Worm (Caenorhabditis elegans) whole organism, young adult: ENCODE results near the gene mltn-13.
A peak's percentile ranks its signal among the peaks of the same experiment; 100 is the strongest.

ENCODE experiments used
- B0336.3 ChIP-seq: fragments of 200-800 bp; sonication (Bioruptor generic); IDR thresholded peaks from 2 replicates; pipeline ENCODE4 v1.3.6; 2022; ENCODE audit warnings: missing genetic modification characterization, missing compliant biosample characterization
- D2030.7 ChIP-seq: fragments of 200-800 bp; sonication (Bioruptor generic); IDR thresholded peaks from 2 replicates; pipeline ENCODE4 v1.3.6; 2022; ENCODE audit warnings: missing genetic modification reagents, missing genetic modification characterization, missing compliant biosample characterization
- F22D6.2 ChIP-seq: sonication (generic microtip); optimal IDR thresholded peaks from 2 replicates; lab custom pipeline; 2016; ENCODE audit warnings: mild to moderate bottlenecking, missing genetic modification characterization, missing compliant biosample characterization
- F37B4.10 ChIP-seq: fragments of 200-800 bp; sonication (Bioruptor generic); IDR thresholded peaks from 2 replicates; pipeline ENCODE4 v1.3.6; 2022; ENCODE audit warnings: missing genetic modification characterization, missing compliant biosample characterization
- F57A8.1 ChIP-seq: fragments of 200-800 bp; sonication (Bioruptor generic); optimal IDR thresholded peaks from 2 replicates; lab custom pipeline; 2018; ENCODE audit warnings: mild to moderate bottlenecking, missing genetic modification characterization, moderate library complexity, missing compliant biosample characterization
- F57C9.4 ChIP-seq: sonication (generic microtip); optimal IDR thresholded peaks from 2 replicates; lab custom pipeline; 2017; ENCODE audit warnings: mild to moderate bottlenecking, missing genetic modification characterization, missing compliant biosample characterization
- K11D2.4 ChIP-seq: fragments of 200-800 bp; sonication (Bioruptor generic); IDR thresholded peaks from 2 replicates; pipeline ENCODE4 v1.3.6; 2022; ENCODE audit warnings: missing genetic modification reagents, missing genetic modification characterization, missing compliant biosample characterization
- K12H6.12 ChIP-seq: fragments of 200-800 bp; sonication (Bioruptor generic); optimal IDR thresholded peaks from 2 replicates; lab custom pipeline; 2018; ENCODE audit warnings: mild to moderate bottlenecking, missing genetic modification characterization, missing compliant biosample characterization
- Y53F4B.3 ChIP-seq: fragments of 200-800 bp; sonication (Bioruptor generic); IDR thresholded peaks from 2 replicates; pipeline ENCODE4 v1.3.6; 2022; ENCODE audit warnings: missing genetic modification reagents, missing genetic modification characterization, missing compliant biosample characterization
- Y56A3A.18 ChIP-seq: fragments of 200-800 bp; sonication (Bioruptor generic); IDR thresholded peaks from 2 replicates; pipeline ENCODE4 v1.3.6; 2022; ENCODE audit warnings: missing genetic modification reagents, missing genetic modification characterization, missing compliant biosample characterization
- Y67H2A.10 ChIP-seq: fragments of 200-800 bp; sonication (Bioruptor generic); conservative IDR thresholded peaks from 2 replicates; pipeline ENCODE4 v1.3.6; 2022; ENCODE audit warnings: missing genetic modification reagents, missing genetic modification characterization, missing compliant biosample characterization
- Y79H2A.3 ChIP-seq: fragments of 200-800 bp; sonication (Bioruptor generic); conservative IDR thresholded peaks from 2 replicates; pipeline ENCODE4 v1.3.6; 2022; ENCODE audit warnings: missing genetic modification reagents, missing genetic modification characterization, missing compliant biosample characterization
- aptf-2 ChIP-seq: fragments of 200-800 bp; sonication (Bioruptor generic); conservative IDR thresholded peaks from 2 replicates; pipeline ENCODE4 v1.3.6; 2022; ENCODE audit warnings: missing genetic modification reagents, missing genetic modification characterization, missing compliant biosample characterization
- aptf-3 ChIP-seq: fragments of 200-800 bp; sonication (Bioruptor generic); IDR thresholded peaks from 2 replicates; pipeline ENCODE4 v1.3.6; 2022; ENCODE audit warnings: missing genetic modification characterization, missing compliant biosample characterization
- attf-5 ChIP-seq: fragments of 200-800 bp; sonication (Bioruptor generic); optimal IDR thresholded peaks from 2 replicates; lab custom pipeline; 2018; ENCODE audit warnings: mild to moderate bottlenecking, missing genetic modification characterization, missing compliant biosample characterization
- cebp-1 ChIP-seq, 2 experiments: fragments of 200-800 bp in 1 of 2; sonication (Bioruptor generic) in 1 of 2; sonication (generic microtip) in 1 of 2; IDR thresholded peaks in 1 of 2; optimal IDR thresholded peaks in 1 of 2; 2 replicates each; pipeline versions ENCODE4 v1.3.6 to Lab custom; 2017 to 2022; ENCODE audit warnings: missing compliant biosample characterization in 2 of 2, missing genetic modification characterization in 2 of 2, mild to moderate bottlenecking in 1 of 2, missing genetic modification reagents in 1 of 2, moderate library complexity in 1 of 2
- cebp-2 ChIP-seq: fragments of 200-800 bp; sonication (Bioruptor generic); IDR thresholded peaks from 2 replicates; pipeline ENCODE4 v1.3.6; 2022; ENCODE audit warnings: missing genetic modification characterization, missing compliant biosample characterization
- chd-7 ChIP-seq: sonication (generic microtip); optimal IDR thresholded peaks from 2 replicates; lab custom pipeline; 2016; ENCODE audit warnings: mild to moderate bottlenecking, missing genetic modification characterization, moderate library complexity, missing compliant biosample characterization
- die-1 ChIP-seq: sonication (generic microtip); optimal IDR thresholded peaks from 2 replicates; lab custom pipeline; 2016; ENCODE audit warnings: missing genotype, mild to moderate bottlenecking, missing genetic modification characterization, missing compliant biosample characterization
- egrh-3 ChIP-seq: fragments of 200-800 bp; sonication (Bioruptor generic); IDR thresholded peaks from 2 replicates; pipeline ENCODE4 v1.3.6; 2022; ENCODE audit warnings: missing genetic modification reagents, missing genetic modification characterization, missing compliant biosample characterization
- ekl-4 ChIP-seq: fragments of 200-800 bp; sonication (Bioruptor generic); IDR thresholded peaks from 2 replicates; pipeline ENCODE4 v1.3.6; 2022; ENCODE audit warnings: missing genetic modification reagents, missing genetic modification characterization, missing compliant biosample characterization
- hrde-1 ChIP-seq: sonication (generic microtip); optimal IDR thresholded peaks from 2 replicates; lab custom pipeline; 2016; ENCODE audit warnings: missing genetic modification characterization, mild to moderate bottlenecking, missing compliant biosample characterization, moderate library complexity, missing genotype, missing genetic modification reagents, borderline replicate concordance
- lag-1 ChIP-seq: fragments of 200-800 bp; sonication (Bioruptor generic); IDR thresholded peaks from 2 replicates; pipeline ENCODE4 v1.3.6; 2022; ENCODE audit warnings: missing genetic modification reagents, missing genetic modification characterization, missing compliant biosample characterization
- let-526 ChIP-seq: fragments of 200-800 bp; sonication (Bioruptor generic); IDR thresholded peaks from 2 replicates; pipeline ENCODE4 v1.3.6; 2022; ENCODE audit warnings: missing genetic modification reagents, missing genetic modification characterization, missing compliant biosample characterization
- lin-26 ChIP-seq: fragments of 200-800 bp; sonication (Bioruptor generic); IDR thresholded peaks from 2 replicates; pipeline ENCODE4 v1.3.6; 2022; ENCODE audit warnings: missing genetic modification reagents, missing genetic modification characterization, missing compliant biosample characterization
- lin-54 ChIP-seq: fragments of 200-800 bp; sonication (Bioruptor generic); optimal IDR thresholded peaks from 2 replicates; lab custom pipeline; 2018; ENCODE audit warnings: mild to moderate bottlenecking, missing genetic modification characterization, missing compliant biosample characterization
- lir-1 ChIP-seq: fragments of 200-800 bp; sonication (Bioruptor generic); conservative IDR thresholded peaks from 2 replicates; pipeline ENCODE4 v1.3.6; 2022; ENCODE audit warnings: missing genetic modification reagents, missing genetic modification characterization, missing compliant biosample characterization
- madf-10 ChIP-seq: sonication (generic microtip); optimal IDR thresholded peaks from 2 replicates; lab custom pipeline; 2016; ENCODE audit warnings: mild to moderate bottlenecking, missing genetic modification characterization, missing compliant biosample characterization
- madf-3 ChIP-seq: fragments of 200-800 bp; sonication (Bioruptor generic); IDR thresholded peaks from 2 replicates; pipeline ENCODE4 v1.3.6; 2022; ENCODE audit warnings: missing genetic modification reagents, missing genetic modification characterization, missing compliant biosample characterization
- madf-6 ChIP-seq: fragments of 200-800 bp; sonication (Bioruptor generic); IDR thresholded peaks from 2 replicates; pipeline ENCODE4 v1.3.6; 2022; ENCODE audit warnings: missing genetic modification reagents, missing genetic modification characterization, missing compliant biosample characterization
- mcd-1 ChIP-seq: fragments of 200-800 bp; sonication (Bioruptor generic); IDR thresholded peaks from 2 replicates; pipeline ENCODE4 v1.3.6; 2022; ENCODE audit warnings: missing genetic modification reagents, missing genetic modification characterization, missing compliant biosample characterization
- mel-28 ChIP-seq: sonication (generic microtip); optimal IDR thresholded peaks from 2 replicates; lab custom pipeline; 2016; ENCODE audit warnings: borderline replicate concordance, mild to moderate bottlenecking, missing genetic modification characterization, missing compliant biosample characterization
- nfya-2 ChIP-seq: fragments of 200-800 bp; sonication (Bioruptor generic); IDR thresholded peaks from 2 replicates; pipeline ENCODE4 v1.3.6; 2022; ENCODE audit warnings: missing genetic modification reagents, missing genetic modification characterization, missing compliant biosample characterization
- nhr-120 ChIP-seq: fragments of 200-800 bp; sonication (Bioruptor generic); IDR thresholded peaks from 2 replicates; pipeline ENCODE4 v1.3.6; 2022; ENCODE audit warnings: missing genetic modification characterization, missing compliant biosample characterization
- nhr-27 ChIP-seq: fragments of 200-800 bp; sonication (Bioruptor generic); optimal IDR thresholded peaks from 2 replicates; lab custom pipeline; 2018; ENCODE audit warnings: mild to moderate bottlenecking, missing genetic modification characterization, moderate library complexity, missing compliant biosample characterization
- nhr-80 ChIP-seq: sonication (generic microtip); optimal IDR thresholded peaks from 2 replicates; lab custom pipeline; 2016; ENCODE audit warnings: missing genetic modification characterization, missing compliant biosample characterization
- nhr-90 ChIP-seq: sonication (generic microtip); optimal IDR thresholded peaks from 2 replicates; lab custom pipeline; 2016; ENCODE audit warnings: missing genotype, mild to moderate bottlenecking, missing genetic modification characterization, missing compliant biosample characterization
- repo-1 ChIP-seq: sonication (generic microtip); optimal IDR thresholded peaks from 2 replicates; lab custom pipeline; 2017; ENCODE audit warnings: mild to moderate bottlenecking, missing genetic modification characterization, missing compliant biosample characterization
- rpc-1 ChIP-seq, 2 experiments: fragments of 150-350 bp in 1 of 2; sonication (generic microtip) in 1 of 2; optimal IDR thresholded peaks; 2 replicates each; lab custom pipeline; 2014 to 2018; ENCODE audit warnings: missing biosample characterization in 1 of 2, missing genetic modification characterization in 1 of 2, missing genetic modification reagents in 1 of 2, missing genotype in 1 of 2
- snpc-1.1 ChIP-seq: sonication (generic microtip); optimal IDR thresholded peaks from 2 replicates; lab custom pipeline; 2017; ENCODE audit warnings: missing genetic modification characterization, mild to moderate bottlenecking, missing compliant biosample characterization, antibody characterized with exemption, moderate library complexity, missing genotype, missing genetic modification reagents; ENCODE audit not compliant: insufficient read depth
- snpc-4 ChIP-seq, 5 experiments: fragments of 150-350 bp in 1 of 5; sonication (generic microtip) in 4 of 5; optimal IDR thresholded peaks; 2 replicates each; lab custom pipeline; 2014 to 2018; ENCODE audit warnings: missing genetic modification characterization in 5 of 5, missing biosample characterization in 3 of 5, antibody characterized with exemption in 2 of 5, mild to moderate bottlenecking in 2 of 5, missing compliant biosample characterization in 2 of 5, missing genotype in 2 of 5, moderate library complexity in 2 of 5, missing genetic modification reagents in 1 of 5
- unc-130 ChIP-seq: sonication (generic microtip); optimal IDR thresholded peaks from 2 replicates; lab custom pipeline; 2016; ENCODE audit warnings: missing genetic modification reagents, missing genetic modification characterization, missing compliant biosample characterization
- xnd-1 ChIP-seq: sonication (generic microtip); optimal IDR thresholded peaks from 2 replicates; lab custom pipeline; 2016; ENCODE audit warnings: missing genotype, missing genetic modification reagents, missing genetic modification characterization, missing compliant biosample characterization
- zim-3 ChIP-seq: sonication (generic microtip); optimal IDR thresholded peaks from 2 replicates; lab custom pipeline; 2017; ENCODE audit warnings: mild to moderate bottlenecking, missing genetic modification characterization, moderate library complexity, missing compliant biosample characterization
- ztf-18 ChIP-seq: sonication (generic microtip); optimal IDR thresholded peaks from 2 replicates; lab custom pipeline; 2016; ENCODE audit warnings: missing genotype, mild to moderate bottlenecking, missing genetic modification characterization, missing compliant biosample characterization
- ztf-22 ChIP-seq: fragments of 200-800 bp; sonication (Bioruptor generic); optimal IDR thresholded peaks from 2 replicates; lab custom pipeline; 2018; ENCODE audit warnings: mild to moderate bottlenecking, missing genetic modification characterization, moderate library complexity, missing compliant biosample characterization
- ztf-28 ChIP-seq: fragments of 200-800 bp; sonication (Bioruptor generic); IDR thresholded peaks from 2 replicates; pipeline ENCODE4 v1.3.6; 2022; ENCODE audit warnings: missing genetic modification reagents, missing genetic modification characterization, missing compliant biosample characterization

Gene mltn-13

DNA sequence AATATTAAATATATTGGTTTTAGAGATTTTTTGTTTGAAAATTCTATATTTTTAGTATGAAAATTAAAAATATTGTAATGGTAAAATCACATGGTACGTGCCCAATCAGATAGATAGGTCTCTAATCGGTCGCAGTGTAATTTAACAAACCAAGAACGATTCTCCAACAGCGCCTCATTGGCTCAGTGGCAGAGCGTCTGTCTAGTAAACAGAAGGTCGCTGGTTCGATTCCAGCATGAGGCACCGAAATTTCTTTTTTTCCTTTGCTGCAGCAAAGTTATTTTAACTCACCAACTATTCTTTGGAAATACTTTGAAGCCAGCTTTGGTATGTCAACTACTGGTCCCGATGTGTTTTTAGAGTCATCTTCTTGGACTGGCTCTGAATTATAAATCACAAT, 3.3 kb downstream of the mltn-13 start (continued):
- TF ChIP-seq nhr-90 (peak; percentile 79), ztf-28 (GFP tag; lab: Robert Waterston, UW) (no peak; the same call in 1 of the 2 replicates), lin-54 (peak; percentile 43), aptf-2 (no peak), lag-1 (GFP tag; lab: Robert Waterston, UW) (no peak), snpc-1.1 (tag; lab: Kevin White, UChicago) (peak; percentile 62), ekl-4 (0 out of 2 replicates have a peak, but pooled peaks have one; percentile 58), snpc-4 (GFP tag; optimal IDR thresholded peaks at IDR 0.05; lab: Kevin White, UChicago) (peak; percentile 59), snpc-4 (tag; optimal IDR thresholded peaks at IDR 0.05; lab: Kevin White, UChicago) (peak in 3 of 4 experiments; percentile 23 to 81 (median 68)), lin-26 (GFP tag; lab: Robert Waterston, UW) (peak; percentile 95), Y53F4B.3 (GFP tag; lab: Robert Waterston, UW) (0 out of 2 replicates have a peak, but pooled peaks have one; percentile 17), F37B4.10 (no peak), madf-10 (tag; lab: Kevin White, UChicago) (peak; percentile 60), madf-6 (no peak), repo-1 (no peak), B0336.3 (no peak), F57A8.1 (GFP tag; lab: Kevin White, UChicago) (no peak), egrh-3 (GFP tag; lab: Robert Waterston, UW) (0 out of 2 replicates have a peak, but pooled peaks have one; percentile 17), nhr-120 (GFP tag; lab: Robert Waterston, UW) (no peak), mel-28 (tag; lab: Kevin White, UChicago) (no peak), die-1 (peak; percentile 85), madf-3 (GFP tag; lab: Robert Waterston, UW) (no peak), hrde-1 (tag; lab: Kevin White, UChicago) (no peak), chd-7 (tag; lab: Kevin White, UChicago) (peak; percentile 27), nfya-2 (no peak), ztf-18 (tag; lab: Kevin White, UChicago) (peak; percentile 49), D2030.7 (GFP tag; lab: Robert Waterston, UW) (peak; percentile 77), let-526 (GFP tag; lab: Robert Waterston, UW) (no peak), Y56A3A.18 (GFP tag; lab: Robert Waterston, UW) (peak; percentile 66; the same call in 1 of the 2 replicates), cebp-2 (GFP tag; lab: Robert Waterston, UW) (no peak), cebp-1 (GFP tag; IDR thresholded peaks at IDR 0.05; lab: Robert Waterston, UW) (0 out of 2 replicates have a peak, but pooled peaks have one; percentile 13), cebp-1 (tag; optimal IDR thresholded peaks at IDR 0.05; lab: Kevin White, UChicago) (peak; percentile 58), ztf-22 (GFP tag; lab: Kevin White, UChicago) (no peak), Y79H2A.3 (GFP tag; lab: Robert Waterston, UW) (no peak), mcd-1 (GFP tag; lab: Robert Waterston, UW) (no peak), nhr-80 (tag; lab: Kevin White, UChicago) (peak; percentile 25), zim-3 (tag; lab: Kevin White, UChicago) (no peak), F57C9.4 (no peak), K12H6.12 (tag; lab: Kevin White, UChicago) (no peak), F22D6.2 (tag; lab: Kevin White, UChicago) (no peak), K11D2.4 (GFP tag; lab: Robert Waterston, UW) (no peak), rpc-1 (optimal IDR thresholded peaks at IDR 0.05; lab: Kevin White, UChicago) (peak; percentile 88), rpc-1 (tag; optimal IDR thresholded peaks at IDR 0.05; lab: Kevin White, UChicago) (peak; percentile 92), xnd-1 (tag; lab: Kevin White, UChicago) (no peak), Y67H2A.10 (GFP tag; lab: Robert Waterston, UW) (no peak), lir-1 (0 out of 2 replicates have a peak, but pooled peaks have one; percentile 19), aptf-3 (GFP tag; lab: Robert Waterston, UW) (no peak), nhr-27 (tag; lab: Kevin White, UChicago) (no peak), attf-5 (GFP tag; lab: Kevin White, UChicago) (peak; percentile 36), unc-130 (GFP tag; lab: Kevin White, UChicago) (peak; percentile 1)
